Worm (Caenorhabditis elegans) whole organism, late embryonic: ENCODE results near the gene C16C8.26.

ENCODE experiments used
- ama-1 ChIP-seq: fragments of 150-350 bp; optimal IDR thresholded peaks from 2 replicates; lab custom pipeline; 2014
- ceh-18 ChIP-seq: sonication (generic microtip); optimal IDR thresholded peaks from 2 replicates; lab custom pipeline; 2016; ENCODE audit warnings: missing genetic modification characterization, missing compliant biosample characterization
- ceh-19 ChIP-seq: fragments of 200-800 bp; sonication (Bioruptor generic); optimal IDR thresholded peaks from 2 replicates; lab custom pipeline; 2018; ENCODE audit warnings: mild to moderate bottlenecking, missing genetic modification characterization, missing compliant biosample characterization
- ceh-9 ChIP-seq: sonication (generic microtip); optimal IDR thresholded peaks from 2 replicates; lab custom pipeline; 2016; ENCODE audit warnings: mild to moderate bottlenecking, missing genetic modification characterization, inconsistent platforms, missing compliant biosample characterization
- nhr-11 ChIP-seq: fragments of 150-350 bp; optimal IDR thresholded peaks from 2 replicates; lab custom pipeline; 2014; ENCODE audit warnings: missing biosample characterization, missing genetic modification characterization
- pha-2 ChIP-seq: sonication (generic microtip); optimal IDR thresholded peaks from 2 replicates; lab custom pipeline; 2017; ENCODE audit warnings: mild to moderate bottlenecking, missing genetic modification characterization, missing compliant biosample characterization
- unc-55 ChIP-seq: sonication (generic microtip); optimal IDR thresholded peaks from 2 replicates; lab custom pipeline; 2017; ENCODE audit warnings: missing biosample characterization, missing genetic modification reagents, missing genetic modification characterization

ce11 chrII:3500373-3500772, 42.3 kb upstream of the C16C8.26 start:
- TF ChIP-seq ceh-9 (tag; lab: Kevin White, UChicago) (no peak), nhr-11 (tag; lab: Kevin White, UChicago) (no peak), ama-1 (lab: Kevin White, UChicago) (no peak), pha-2 (tag; lab: Kevin White, UChicago) (no peak), unc-55 (GFP tag; lab: Kevin White, UChicago) (no peak), ceh-19 (no peak), ceh-18 (no peak)
